Worm (Caenorhabditis elegans) whole organism, L1 larva: ENCODE results near the gene Y43H11AL.1.

Experiments
- C04F5.9 ChIP-seq: sonication (generic microtip); optimal IDR thresholded peaks from 2 replicates; lab custom pipeline; 2016; ENCODE audit warnings: missing genetic modification characterization, missing compliant biosample characterization
- aha-1 ChIP-seq: fragments of 150-350 bp; optimal IDR thresholded peaks from 2 replicates; lab custom pipeline; 2014; ENCODE audit warnings: missing biosample characterization, missing genetic modification characterization
- alr-1 ChIP-seq: fragments of 200-800 bp; sonication (Bioruptor generic); optimal IDR thresholded peaks from 2 replicates; lab custom pipeline; 2018; ENCODE audit warnings: borderline replicate concordance, mild to moderate bottlenecking, missing genetic modification characterization, missing compliant biosample characterization
- blmp-1 ChIP-seq: fragments of 150-350 bp; optimal IDR thresholded peaks from 2 replicates; lab custom pipeline; 2014; ENCODE audit warnings: missing biosample characterization, missing genetic modification characterization
- ceh-63 ChIP-seq: fragments of 200-800 bp; sonication (Bioruptor generic); optimal IDR thresholded peaks from 2 replicates; lab custom pipeline; 2018; ENCODE audit warnings: mild to moderate bottlenecking, missing genetic modification characterization, missing compliant biosample characterization
- ceh-8 ChIP-seq: fragments of 200-800 bp; sonication (Bioruptor generic); optimal IDR thresholded peaks from 2 replicates; lab custom pipeline; 2018; ENCODE audit warnings: mild to moderate bottlenecking, missing genetic modification characterization, moderate library complexity, missing compliant biosample characterization
- ceh-82 ChIP-seq, 3 experiments: fragments of 150-350 bp in 1 of 3; sonication (generic microtip) in 2 of 3; optimal IDR thresholded peaks; 2 replicates each; lab custom pipeline; 2014 to 2017; ENCODE audit warnings: missing biosample characterization in 3 of 3, missing genetic modification characterization in 3 of 3
- dpl-1 ChIP-seq, 3 experiments: fragments of 150-350 bp in 2 of 3; sonication (generic microtip) in 1 of 3; optimal IDR thresholded peaks; 2 replicates each; lab custom pipeline; 2014 to 2017; ENCODE audit warnings: missing biosample characterization in 3 of 3, missing genetic modification characterization in 3 of 3, missing genetic modification reagents in 3 of 3
- efl-3 ChIP-seq: fragments of 200-800 bp; sonication (Bioruptor generic); optimal IDR thresholded peaks from 2 replicates; lab custom pipeline; 2018; ENCODE audit warnings: mild to moderate bottlenecking, missing genetic modification characterization, missing compliant biosample characterization
- egl-27 ChIP-seq, 2 experiments: fragments of 150-350 bp in 1 of 2; sonication (generic microtip); optimal IDR thresholded peaks; 3 replicates each; lab custom pipeline; 2017 to 2018; ENCODE audit warnings: missing biosample characterization in 2 of 2, missing genetic modification characterization in 2 of 2, missing genetic modification reagents in 2 of 2
- ets-5 ChIP-seq: fragments of 200-800 bp; sonication (Bioruptor generic); IDR thresholded peaks from 2 replicates; pipeline ENCODE4 v1.3.6; 2022; ENCODE audit warnings: missing genetic modification characterization, missing compliant biosample characterization
- fkh-4 ChIP-seq: sonication (generic microtip); optimal IDR thresholded peaks from 2 replicates; lab custom pipeline; 2016; ENCODE audit warnings: missing compliant biosample characterization, missing genetic modification characterization, borderline replicate concordance
- fos-1 ChIP-seq: fragments of 150-350 bp; optimal IDR thresholded peaks from 2 replicates; lab custom pipeline; 2014; ENCODE audit warnings: missing biosample characterization, missing genetic modification characterization
- hpl-2 ChIP-seq: fragments of 150-350 bp; optimal IDR thresholded peaks from 2 replicates; lab custom pipeline; 2014; ENCODE audit warnings: missing biosample characterization, missing genetic modification reagents, missing genetic modification characterization
- lin-13 ChIP-seq: fragments of 150-350 bp; optimal IDR thresholded peaks from 2 replicates; lab custom pipeline; 2014; ENCODE audit warnings: missing biosample characterization, missing genetic modification reagents, missing genetic modification characterization
- lin-14 ChIP-seq: fragments of 200-800 bp; sonication (Bioruptor generic); optimal IDR thresholded peaks from 2 replicates; lab custom pipeline; 2018; ENCODE audit warnings: mild to moderate bottlenecking, missing genetic modification characterization, moderate library complexity, missing compliant biosample characterization
- lin-15B ChIP-seq: fragments of 150-350 bp; sonication (generic microtip); optimal IDR thresholded peaks from 3 replicates; lab custom pipeline; 2014; ENCODE audit warnings: missing biosample characterization, missing genetic modification characterization
- lin-39 ChIP-seq: fragments of 150-350 bp; optimal IDR thresholded peaks from 2 replicates; lab custom pipeline; 2014; ENCODE audit warnings: missing biosample characterization, missing genetic modification reagents, missing genetic modification characterization
- lir-3 ChIP-seq: sonication (generic microtip); optimal IDR thresholded peaks from 2 replicates; lab custom pipeline; 2016; ENCODE audit warnings: mild to moderate bottlenecking, missing genetic modification characterization, moderate library complexity, missing compliant biosample characterization; ENCODE audit not compliant: poor library complexity
- lsy-2 ChIP-seq, 2 experiments: fragments of 150-350 bp; optimal IDR thresholded peaks; 2 replicates each; lab custom pipeline; 2014; ENCODE audit warnings: missing biosample characterization in 2 of 2, missing genetic modification characterization in 2 of 2
- mef-2 ChIP-seq: fragments of 150-350 bp; optimal IDR thresholded peaks from 2 replicates; lab custom pipeline; 2014; ENCODE audit warnings: missing biosample characterization, missing genetic modification characterization
- mep-1 ChIP-seq: fragments of 150-350 bp; optimal IDR thresholded peaks from 2 replicates; lab custom pipeline; 2014; ENCODE audit warnings: missing biosample characterization, missing genetic modification characterization
- nhr-11 ChIP-seq: fragments of 150-350 bp; optimal IDR thresholded peaks from 2 replicates; lab custom pipeline; 2014; ENCODE audit warnings: missing biosample characterization, missing genetic modification characterization
- nhr-237 ChIP-seq: fragments of 150-350 bp; optimal IDR thresholded peaks from 2 replicates; lab custom pipeline; 2014; ENCODE audit warnings: missing biosample characterization, missing genetic modification characterization
- nhr-47 ChIP-seq: sonication (generic microtip); optimal IDR thresholded peaks from 2 replicates; lab custom pipeline; 2016; ENCODE audit warnings: mild to moderate bottlenecking, missing genetic modification characterization, moderate library complexity, missing compliant biosample characterization
- nhr-71 ChIP-seq: sonication (generic microtip); optimal IDR thresholded peaks from 2 replicates; lab custom pipeline; 2016; ENCODE audit warnings: mild to moderate bottlenecking, missing genetic modification characterization, moderate library complexity, missing compliant biosample characterization
- nhr-84 ChIP-seq: sonication (generic microtip); optimal IDR thresholded peaks from 2 replicates; lab custom pipeline; 2017; ENCODE audit warnings: missing biosample characterization, missing genetic modification characterization
- nhr-85 ChIP-seq: sonication (generic microtip); peaks from one replicate; lab custom pipeline; 2016; ENCODE audit warnings: missing genetic modification characterization, inconsistent platforms, missing compliant biosample characterization
- nhr-90 ChIP-seq: sonication (generic microtip); optimal IDR thresholded peaks from 2 replicates; lab custom pipeline; 2016; ENCODE audit warnings: mild to moderate bottlenecking, missing genetic modification characterization, missing compliant biosample characterization; ENCODE audit not compliant: poor library complexity
- pag-3 ChIP-seq: sonication (generic microtip); optimal IDR thresholded peaks from 2 replicates; lab custom pipeline; 2017; ENCODE audit warnings: missing genetic modification characterization, mild to moderate bottlenecking, missing compliant biosample characterization, antibody characterized with exemption, borderline replicate concordance; ENCODE audit not compliant: insufficient read depth
- pax-3 ChIP-seq: fragments of 200-800 bp; sonication (Bioruptor generic); optimal IDR thresholded peaks from 2 replicates; lab custom pipeline; 2018; ENCODE audit warnings: mild to moderate bottlenecking, missing genetic modification characterization, moderate library complexity, missing compliant biosample characterization
- pqm-1 ChIP-seq: sonication (generic microtip); optimal IDR thresholded peaks from 3 replicates; lab custom pipeline; 2017; ENCODE audit warnings: missing biosample characterization, missing genetic modification characterization
- rnt-1 ChIP-seq: sonication (generic microtip); optimal IDR thresholded peaks from 2 replicates; lab custom pipeline; 2016; ENCODE audit warnings: mild to moderate bottlenecking, missing genetic modification characterization, moderate library complexity, missing compliant biosample characterization
- skn-1 ChIP-seq: fragments of 150-350 bp; optimal IDR thresholded peaks from 2 replicates; lab custom pipeline; 2014; ENCODE audit warnings: missing biosample characterization, missing genetic modification characterization
- snu-23 ChIP-seq: sonication (generic microtip); optimal IDR thresholded peaks from 2 replicates; lab custom pipeline; 2016; ENCODE audit warnings: missing genetic modification characterization, missing compliant biosample characterization
- sox-4 ChIP-seq: sonication (generic microtip); optimal IDR thresholded peaks from 2 replicates; lab custom pipeline; 2016; ENCODE audit warnings: missing genetic modification characterization, missing compliant biosample characterization
- sptf-1 ChIP-seq: fragments of 150-350 bp; optimal IDR thresholded peaks from 2 replicates; lab custom pipeline; 2014; ENCODE audit warnings: missing biosample characterization, missing genetic modification characterization
- swsn-7 ChIP-seq: sonication (generic microtip); optimal IDR thresholded peaks from 2 replicates; lab custom pipeline; 2016; ENCODE audit warnings: missing genetic modification characterization, missing compliant biosample characterization
- tbx-2 ChIP-seq: sonication (generic microtip); optimal IDR thresholded peaks from 2 replicates; lab custom pipeline; 2016; ENCODE audit warnings: missing genetic modification characterization, missing compliant biosample characterization
- tlp-1 ChIP-seq: fragments of 150-350 bp; optimal IDR thresholded peaks from 2 replicates; lab custom pipeline; 2014; ENCODE audit warnings: missing biosample characterization, missing genetic modification characterization
- unc-130 ChIP-seq: fragments of 150-350 bp; optimal IDR thresholded peaks from 2 replicates; lab custom pipeline; 2017; ENCODE audit warnings: missing biosample characterization, missing genetic modification characterization, inconsistent platforms
- xbp-1 ChIP-seq: sonication (generic microtip); optimal IDR thresholded peaks from 2 replicates; lab custom pipeline; 2016; ENCODE audit warnings: missing genetic modification characterization, missing compliant biosample characterization
- zip-4 ChIP-seq: fragments of 200-800 bp; sonication (Bioruptor generic); optimal IDR thresholded peaks from 2 replicates; lab custom pipeline; 2018; ENCODE audit warnings: mild to moderate bottlenecking, missing genetic modification characterization, moderate library complexity, missing compliant biosample characterization

Gene Y43H11AL.1

DNA sequence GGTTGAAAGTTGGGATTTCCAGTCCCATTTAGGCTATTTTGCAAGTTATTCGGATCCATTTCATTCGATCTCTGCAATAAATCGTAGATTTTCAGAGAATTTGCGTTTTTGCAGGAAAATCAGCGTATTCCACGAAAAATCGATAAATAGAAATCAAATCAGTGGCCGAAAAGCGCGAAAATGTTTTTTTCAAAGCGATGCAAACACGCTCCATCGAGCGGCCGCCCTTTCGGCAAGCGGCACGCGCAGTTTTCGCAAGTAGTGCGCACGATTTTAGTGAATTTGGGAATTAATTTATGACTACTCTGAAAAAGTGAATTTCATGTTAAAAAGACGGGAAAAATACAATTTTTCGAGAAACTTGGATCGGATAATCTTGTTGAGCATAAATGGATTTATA is 22.6 kb upstream of the Y43H11AL.1 start (continued):
- TF ChIP-seq nhr-11 (tag; lab: Kevin White, UChicago) (peak; percentile 85), lin-14 (GFP tag; lab: Kevin White, UChicago) (peak; percentile 96), fos-1 (tag; lab: Kevin White, UChicago) (peak; percentile 92), nhr-237 (peak; percentile 86), alr-1 (no peak), dpl-1 (GFP tag; optimal IDR thresholded peaks at IDR 0.05; lab: Kevin White, UChicago) (peak; percentile 88 to 91 (median 91)), swsn-7 (tag; lab: Kevin White, UChicago) (peak; percentile 97), unc-130 (tag; lab: Kevin White, UChicago) (peak; percentile 97), skn-1 (tag; lab: Kevin White, UChicago) (peak; percentile 93), aha-1 (peak; percentile 50), xbp-1 (tag; lab: Kevin White, UChicago) (peak; percentile 96), mef-2 (peak; percentile 75), zip-4 (peak; percentile 87), lin-15B (tag; lab: Kevin White, UChicago) (peak; percentile 99), nhr-85 (peak; percentile 97), pag-3 (tag; lab: Kevin White, UChicago) (no peak), rnt-1 (tag; lab: Kevin White, UChicago) (peak; percentile 98), egl-27 (tag; optimal IDR thresholded peaks at IDR 0.05; lab: Kevin White, UChicago) (peak; percentile 60 to 69), nhr-90 (tag; lab: Kevin White, UChicago) (peak; percentile 98), lir-3 (tag; lab: Kevin White, UChicago) (peak; percentile 91), tbx-2 (tag; lab: Kevin White, UChicago) (peak; percentile 97), tlp-1 (tag; lab: Kevin White, UChicago) (no peak), blmp-1 (tag; lab: Kevin White, UChicago) (peak; percentile 75), ets-5 (GFP tag; lab: Robert Waterston, UW) (no peak), lin-39 (tag; lab: Kevin White, UChicago) (peak; percentile 93), efl-3 (peak; percentile 79), hpl-2 (GFP tag; lab: Kevin White, UChicago) (peak; percentile 93), C04F5.9 (tag; lab: Kevin White, UChicago) (peak; percentile 88), mep-1 (tag; lab: Kevin White, UChicago) (peak; percentile 97), ceh-63 (peak; percentile 11), sox-4 (tag; lab: Kevin White, UChicago) (peak; percentile 91), snu-23 (GFP tag; lab: Kevin White, UChicago) (peak; percentile 99), lin-13 (GFP tag; lab: Kevin White, UChicago) (peak; percentile 98), ceh-82 (tag; optimal IDR thresholded peaks at IDR 0.05; lab: Kevin White, UChicago) (peak; percentile 95 to 98 (median 96)), ceh-8 (GFP tag; lab: Kevin White, UChicago) (peak; percentile 94), pqm-1 (tag; lab: Kevin White, UChicago) (peak; percentile 94), nhr-71 (peak; percentile 98), lsy-2 (tag; optimal IDR thresholded peaks at IDR 0.05; lab: Kevin White, UChicago) (peak; percentile 95 to 96), pax-3 (tag; lab: Kevin White, UChicago) (peak; percentile 91), sptf-1 (tag; lab: Kevin White, UChicago) (no peak), fkh-4 (tag; lab: Kevin White, UChicago) (peak; percentile 84), nhr-84 (tag; lab: Kevin White, UChicago) (no peak), nhr-47 (tag; lab: Kevin White, UChicago) (peak; percentile 98)
